Worm (Caenorhabditis elegans): Measurements from ENCODE around the gene CC8.2.

DNA sequence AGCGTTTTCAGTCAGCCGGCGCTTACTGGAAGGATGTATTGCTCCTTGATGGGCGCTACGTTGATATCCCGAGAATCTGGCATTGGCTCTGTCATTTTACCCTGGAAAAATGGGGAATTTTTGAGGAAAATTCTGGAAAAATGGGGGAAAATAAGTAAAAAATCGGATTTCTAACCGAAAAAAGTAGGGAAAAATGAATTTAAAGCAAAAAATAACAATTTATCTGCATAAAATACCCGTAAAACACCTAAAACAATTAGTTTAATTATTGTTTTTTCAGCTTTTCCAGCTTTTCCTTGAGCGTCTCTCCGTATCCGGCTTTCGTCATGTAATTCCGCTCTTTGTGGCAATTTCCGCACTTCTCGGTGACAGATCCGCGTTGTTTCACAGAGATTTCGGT, 50.0 kb downstream of the CC8.2 start, which contains the start of gene Y37E11B.5:
- TF ChIP-seq W03F9.2 (tag; optimal IDR thresholded peaks at IDR 0.05) (no peak), him-1 (tag; optimal IDR thresholded peaks at IDR 0.05) (no peak), dao-5 (tag; optimal IDR thresholded peaks at IDR 0.05) (no peak)
